Fruit fly (Drosophila melanogaster): Measurements from ENCODE around the gene CG34106.

DNA sequence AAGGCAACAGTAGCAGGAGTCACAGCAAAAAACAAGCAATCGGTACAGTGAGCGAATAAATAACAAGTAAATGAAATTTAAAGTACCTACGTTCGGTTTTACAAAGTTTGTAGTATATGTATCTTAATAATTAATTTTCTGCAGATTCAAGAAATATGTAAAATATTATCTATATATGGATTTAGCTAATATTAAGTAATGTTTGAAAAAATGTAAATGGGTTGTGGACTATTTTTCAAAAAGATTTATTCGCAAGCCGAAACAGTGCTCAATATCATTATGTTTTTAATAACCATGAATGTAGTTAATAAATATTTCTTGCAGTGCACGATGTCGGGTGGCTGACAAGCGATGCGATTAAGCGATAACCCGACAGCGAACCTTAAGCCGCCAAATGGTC lies 76.2 kb downstream of the CG34106 start:
- TF ChIP-seq psq (GFP tag; optimal IDR thresholded peaks at IDR 0.05), result peak; percentile 9
- TF ChIP-seq tai (GFP tag; optimal IDR thresholded peaks at IDR 0.05), result no peak
- no peak for TF ChIP-seq brk (GFP tag; optimal IDR thresholded peaks at IDR 0.05)
- TF ChIP-seq dl (GFP tag; optimal IDR thresholded peaks at IDR 0.05; ENCODE audit: insufficient read depth in 1 of 2, partially characterized antibody in 2 of 2), result no peak
- no peak for TF ChIP-seq Myc (optimal IDR thresholded peaks at IDR 0.05)
- TF ChIP-seq h (GFP tag; optimal IDR thresholded peaks at IDR 0.05), result no peak

Measured in whole organism, wandering third instar larva.